Fruit fly (Drosophila melanogaster) whole organism, pupa: ENCODE data around the gene NT1.

Experiments
- CG10348 ChIP-seq: fragments of 200-800 bp; sonication (Bioruptor generic); IDR thresholded peaks from 2 replicates; pipeline ENCODE4 v1.3.6; 2022; ENCODE audit warnings: missing biosample characterization, missing genetic modification characterization
- CG12605 ChIP-seq: fragments of 200-800 bp; sonication (Bioruptor generic); IDR thresholded peaks from 2 replicates; pipeline ENCODE4 v1.3.6; 2022; ENCODE audit warnings: missing biosample characterization, missing genetic modification characterization
- CG13204 ChIP-seq: fragments of 200-800 bp; sonication (Bioruptor generic); optimal IDR thresholded peaks from 2 replicates; lab custom pipeline; 2018; ENCODE audit warnings: missing biosample characterization, mild to moderate bottlenecking, missing genetic modification characterization, moderate library complexity
- CG14655 ChIP-seq: fragments of 200-800 bp; sonication (Bioruptor generic); optimal IDR thresholded peaks from 3 replicates; lab custom pipeline; 2017; ENCODE audit warnings: mild to moderate bottlenecking, missing biosample characterization, missing genetic modification reagents, missing genetic modification characterization
- CG15710 ChIP-seq: fragments of 200-800 bp; sonication (Bioruptor generic); optimal IDR thresholded peaks from 2 replicates; lab custom pipeline; 2018; ENCODE audit warnings: missing biosample characterization, mild to moderate bottlenecking, missing genetic modification characterization, moderate library complexity
- CG17806 ChIP-seq: fragments of 200-800 bp; sonication (Bioruptor generic); optimal IDR thresholded peaks from 2 replicates; lab custom pipeline; 2018; ENCODE audit warnings: missing biosample characterization, mild to moderate bottlenecking, missing genetic modification characterization, moderate library complexity
- CG32121 ChIP-seq: fragments of 200-800 bp; sonication (Bioruptor generic); IDR thresholded peaks from 2 replicates; pipeline ENCODE4 v1.3.6; 2022; ENCODE audit warnings: missing biosample characterization, missing genetic modification characterization
- CG34367 ChIP-seq: fragments of 200-800 bp; sonication (Bioruptor generic); optimal IDR thresholded peaks from 2 replicates; lab custom pipeline; 2018; ENCODE audit warnings: missing biosample characterization, mild to moderate bottlenecking, missing genetic modification characterization
- CG4496 ChIP-seq: fragments of 200-800 bp; sonication (Bioruptor generic); IDR thresholded peaks from 3 replicates; pipeline ENCODE4 v1.3.6; 2022; ENCODE audit warnings: missing biosample characterization, missing genetic modification characterization
- CG8159 ChIP-seq: fragments of 200-800 bp; sonication (Bioruptor generic); optimal IDR thresholded peaks from 3 replicates; lab custom pipeline; 2018; ENCODE audit warnings: missing biosample characterization, mild to moderate bottlenecking, missing genetic modification characterization, moderate library complexity
- CG8301 ChIP-seq: fragments of 200-800 bp; sonication (Bioruptor generic); optimal IDR thresholded peaks from 2 replicates; lab custom pipeline; 2018; ENCODE audit warnings: missing biosample characterization, mild to moderate bottlenecking, missing genetic modification characterization
- CG9948 ChIP-seq: fragments of 200-800 bp; sonication (Bioruptor generic); optimal IDR thresholded peaks from 2 replicates; lab custom pipeline; 2018; ENCODE audit warnings: missing biosample characterization, mild to moderate bottlenecking, missing genetic modification characterization, moderate library complexity
- D1 ChIP-seq: fragments of 200-800 bp; sonication (Bioruptor generic); optimal IDR thresholded peaks from 2 replicates; lab custom pipeline; 2018; ENCODE audit warnings: missing biosample characterization, mild to moderate bottlenecking, missing genetic modification characterization, moderate library complexity
- EcR ChIP-seq: fragments of 200-800 bp; sonication (Bioruptor generic); optimal IDR thresholded peaks from 3 replicates; lab custom pipeline; 2019; ENCODE audit warnings: missing biosample characterization, missing genetic modification characterization, mild to moderate bottlenecking, moderate library complexity, missing genetic modification reagents
- Ets98B ChIP-seq: fragments of 200-800 bp; sonication (Bioruptor generic); IDR thresholded peaks from 2 replicates; pipeline ENCODE4 v1.3.6; 2022; ENCODE audit warnings: missing biosample characterization, missing genetic modification characterization
- Pif1A ChIP-seq: fragments of 200-800 bp; sonication (Bioruptor generic); optimal IDR thresholded peaks from 3 replicates; lab custom pipeline; 2016; ENCODE audit warnings: missing biosample characterization, missing genetic modification characterization
- Pif1B ChIP-seq: fragments of 200-800 bp; sonication (Bioruptor generic); optimal IDR thresholded peaks from 3 replicates; lab custom pipeline; 2016; ENCODE audit warnings: missing biosample characterization, missing genetic modification characterization
- Snoo ChIP-seq: fragments of 200-800 bp; sonication (Bioruptor generic); optimal IDR thresholded peaks from 3 replicates; lab custom pipeline; 2017; ENCODE audit warnings: missing biosample characterization, mild to moderate bottlenecking, missing genetic modification characterization, inconsistent platforms
- fd96Ca ChIP-seq: fragments of 200-800 bp; sonication (Bioruptor generic); IDR thresholded peaks from 3 replicates; pipeline ENCODE4 v1.3.6; 2022; ENCODE audit warnings: missing biosample characterization, missing genetic modification characterization
- gl ChIP-seq: fragments of 200-800 bp; sonication (Bioruptor generic); optimal IDR thresholded peaks from 2 replicates; lab custom pipeline; 2018; ENCODE audit warnings: missing biosample characterization, mild to moderate bottlenecking, missing genetic modification characterization
- rn ChIP-seq: fragments of 200-800 bp; sonication (Bioruptor generic); IDR thresholded peaks from 2 replicates; pipeline ENCODE4 v1.3.6; 2022; ENCODE audit warnings: missing biosample characterization, missing genetic modification characterization

Gene NT1

DNA sequence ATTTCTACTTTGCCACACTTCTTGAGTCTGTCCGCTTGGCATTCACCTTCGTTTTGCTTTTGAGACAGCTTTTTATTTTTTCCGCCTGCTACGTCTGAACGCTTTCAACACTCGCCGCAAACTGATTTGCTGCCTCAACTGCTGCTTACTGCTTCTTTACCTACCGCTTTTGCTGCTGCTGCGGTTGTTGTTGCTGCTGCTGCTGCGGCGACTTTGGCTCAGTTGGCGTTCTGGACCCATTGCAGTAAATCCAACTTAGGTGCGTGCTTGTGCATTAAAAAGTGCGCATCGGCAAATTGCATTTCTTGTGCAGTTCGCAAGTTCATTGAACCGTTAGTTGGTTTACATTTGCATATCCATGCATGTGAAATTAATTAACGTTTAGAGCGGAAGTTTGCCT lies at the start of gene NT1:
Gene NT1 (minus strand): TSS at position 127 of the 400 bp plus-strand sequence.
- no peak for TF ChIP-seq Pif1B (GFP tag; lab: Kevin White, UChicago)
- peak; percentile 60 for TF ChIP-seq CG13204
- TF ChIP-seq EcR: peak; percentile 69

DNA sequence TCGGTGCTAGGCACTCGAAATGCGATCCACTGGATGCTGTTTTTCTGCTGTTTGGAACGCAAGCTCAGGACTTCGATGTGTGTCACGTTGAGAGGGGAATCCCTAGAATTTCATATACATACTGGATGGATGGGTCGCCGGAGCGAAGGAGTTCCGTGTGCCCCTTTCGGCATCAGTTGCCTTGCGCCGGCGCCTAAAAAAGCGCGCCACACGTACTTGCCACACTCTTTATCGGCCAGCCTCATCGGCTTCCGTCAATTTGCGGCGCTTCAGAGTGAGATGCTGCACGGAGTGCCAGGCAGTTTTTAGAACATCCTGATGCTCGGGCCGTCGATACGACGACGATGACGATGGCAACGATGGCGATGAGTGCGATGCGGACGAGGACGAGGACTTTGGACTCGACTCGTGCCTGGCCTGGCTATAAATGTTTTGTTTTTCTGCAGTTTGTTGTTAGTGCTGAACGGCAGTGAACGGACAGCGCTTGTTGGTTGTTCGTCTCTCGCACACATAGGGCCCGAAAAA lies 48.7 kb upstream of the NT1 start:
- TF ChIP-seq CG8159 (no peak), CG32121 (GFP tag; lab: Robert Waterston, UW) (no peak), CG14655 (no peak), Snoo (tag; lab: Kevin White, UChicago) (no peak), CG8301 (tag; lab: Kevin White, UChicago) (no peak), CG34367 (tag; lab: Kevin White, UChicago) (no peak), CG17806 (tag; lab: Kevin White, UChicago) (no peak), Pif1B (GFP tag; lab: Kevin White, UChicago) (no peak), CG9948 (no peak), CG15710 (tag; lab: Kevin White, UChicago) (no peak), fd96Ca (GFP tag; lab: Robert Waterston, UW) (no peak), CG10348 (GFP tag; lab: Robert Waterston, UW) (no peak), CG12605 (no peak), CG13204 (no peak), gl (tag; lab: Kevin White, UChicago) (no peak), Ets98B (GFP tag; lab: Robert Waterston, UW) (no peak), Pif1A (GFP tag; lab: Kevin White, UChicago) (no peak), EcR (no peak), D1 (tag; lab: Kevin White, UChicago) (no peak)
- TF ChIP-seq, all 21 proteins: peak for 0

DNA sequence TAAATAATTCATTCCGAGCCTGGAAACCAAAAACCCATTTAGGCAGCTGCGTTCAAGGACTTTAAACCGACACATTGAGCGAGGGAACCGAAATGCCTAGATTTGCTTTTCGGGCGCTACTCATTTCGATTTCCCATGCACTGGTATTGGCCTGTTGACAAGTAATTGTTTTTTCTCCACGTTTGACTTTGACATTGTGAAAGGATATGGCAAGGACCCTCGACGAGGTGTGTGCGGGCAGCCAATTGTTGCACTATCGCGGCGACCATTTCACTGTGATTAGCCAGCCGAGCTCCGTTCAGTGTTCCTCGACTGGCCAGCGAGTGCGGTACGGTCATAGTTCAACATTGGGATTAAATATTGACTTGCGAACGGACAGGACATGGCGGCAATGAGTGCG lies 47.6 kb upstream of the NT1 start, which contains the start of gene CG42540:
Gene CG42540 (plus strand): TSS at position 301 of the 400 bp plus-strand sequence.
- TF ChIP-seq gl (tag; lab: Kevin White, UChicago) (no peak), CG15710 (tag; lab: Kevin White, UChicago) (no peak), Snoo (tag; lab: Kevin White, UChicago) (no peak), D1 (tag; lab: Kevin White, UChicago) (no peak), CG8301 (tag; lab: Kevin White, UChicago) (no peak), CG13204 (no peak), rn (no peak), CG8159 (no peak), CG32121 (GFP tag; lab: Robert Waterston, UW) (no peak)

DNA sequence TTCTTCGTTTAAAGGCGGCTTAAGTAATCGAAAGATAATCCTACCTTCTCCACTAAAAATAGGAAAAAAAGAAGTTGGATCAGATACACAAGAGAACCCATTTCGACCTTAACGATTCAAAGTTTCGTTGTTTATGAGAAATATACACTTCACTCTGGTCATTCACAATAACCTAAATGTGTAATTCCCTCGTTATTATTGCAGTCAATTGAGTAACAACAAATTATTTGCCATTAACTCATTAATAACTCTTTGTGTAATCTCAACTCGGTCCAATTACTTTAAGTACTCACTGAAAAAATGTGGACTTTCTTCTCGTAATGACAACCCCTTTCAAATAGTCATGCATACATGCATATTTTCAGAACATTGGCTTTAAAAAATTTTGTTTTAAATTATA lies 46.9 kb upstream of the NT1 start, which contains the start of gene CG33777:
Gene CG33777 (minus strand): TSS at position 101 of the 400 bp plus-strand sequence.
- no peak for TF ChIP-seq rn
- no peak for TF ChIP-seq CG32121 (GFP tag; lab: Robert Waterston, UW)
- no peak for TF ChIP-seq CG15710 (tag; lab: Kevin White, UChicago)
- no peak for TF ChIP-seq CG4496 (GFP tag; lab: Robert Waterston, UW)
- no peak for TF ChIP-seq fd96Ca (GFP tag; lab: Robert Waterston, UW)
- TF ChIP-seq CG14655: no peak
- no peak for TF ChIP-seq CG17806 (tag; lab: Kevin White, UChicago)
- TF ChIP-seq CG34367 (tag; lab: Kevin White, UChicago): no peak
- TF ChIP-seq gl (tag; lab: Kevin White, UChicago): no peak
- TF ChIP-seq D1 (tag; lab: Kevin White, UChicago): no peak
- TF ChIP-seq EcR: no peak
- no peak for TF ChIP-seq CG8301 (tag; lab: Kevin White, UChicago)
- no peak for TF ChIP-seq CG10348 (GFP tag; lab: Robert Waterston, UW)
- TF ChIP-seq Pif1A (GFP tag; lab: Kevin White, UChicago): no peak
- no peak for TF ChIP-seq CG12605
- no peak for TF ChIP-seq CG13204

DNA sequence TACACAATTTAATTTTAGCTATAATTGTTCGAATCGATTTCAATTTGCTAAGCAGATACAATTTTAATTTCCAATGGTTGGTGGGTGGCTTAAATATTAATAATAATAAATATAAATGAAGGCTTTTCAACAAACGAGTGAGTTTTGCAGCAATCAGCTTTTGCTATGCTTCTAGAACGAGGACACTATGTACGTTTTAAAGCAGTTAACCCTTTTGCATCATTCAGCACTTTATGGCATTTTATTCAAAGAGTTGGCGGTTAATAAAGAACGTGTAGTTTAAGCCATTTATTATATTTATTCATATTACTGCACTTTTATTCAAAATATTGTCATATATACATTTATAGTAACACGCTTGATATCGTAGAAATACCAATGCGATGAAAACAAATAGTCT lies 46.0 kb upstream of the NT1 start:
- no peak for TF ChIP-seq CG32121 (GFP tag; lab: Robert Waterston, UW)
- TF ChIP-seq D1 (tag; lab: Kevin White, UChicago): no peak
- no peak for TF ChIP-seq Pif1B (GFP tag; lab: Kevin White, UChicago)
- no peak for TF ChIP-seq Pif1A (GFP tag; lab: Kevin White, UChicago)
- no peak for TF ChIP-seq CG15710 (tag; lab: Kevin White, UChicago)
- TF ChIP-seq CG10348 (GFP tag; lab: Robert Waterston, UW): no peak
- TF ChIP-seq CG17806 (tag; lab: Kevin White, UChicago): no peak
- TF ChIP-seq gl (tag; lab: Kevin White, UChicago): no peak
- no peak for TF ChIP-seq CG8159
- no peak for TF ChIP-seq fd96Ca (GFP tag; lab: Robert Waterston, UW)

DNA sequence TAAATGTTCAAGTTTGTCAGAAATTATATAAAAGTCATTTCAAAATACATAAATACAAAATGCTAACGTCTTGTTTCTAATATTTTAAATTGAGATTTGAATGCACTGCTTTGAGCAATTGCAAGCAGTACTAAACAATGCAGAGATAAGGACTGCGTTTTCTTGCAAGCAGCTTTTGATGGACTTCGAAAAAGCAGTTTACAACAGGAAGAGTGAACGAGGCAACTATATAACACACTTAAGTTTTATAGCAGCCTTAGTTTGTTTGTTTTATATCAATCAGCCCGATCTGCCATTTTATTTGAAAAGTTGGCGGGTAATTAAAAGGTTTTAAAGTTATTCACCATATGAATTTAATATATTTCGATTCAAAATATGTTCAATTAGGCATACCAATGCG lies 45.2 kb upstream of the NT1 start:
- no peak for TF ChIP-seq CG14655
- no peak for TF ChIP-seq CG17806 (tag; lab: Kevin White, UChicago)
- TF ChIP-seq gl (tag; lab: Kevin White, UChicago): no peak
- TF ChIP-seq CG10348 (GFP tag; lab: Robert Waterston, UW): no peak
- TF ChIP-seq CG13204: no peak
- no peak for TF ChIP-seq CG8159
- no peak for TF ChIP-seq CG9948
- no peak for TF ChIP-seq Snoo (tag; lab: Kevin White, UChicago)
- TF ChIP-seq rn: no peak
- TF ChIP-seq D1 (tag; lab: Kevin White, UChicago): no peak
- TF ChIP-seq CG15710 (tag; lab: Kevin White, UChicago): no peak
